Worm (Caenorhabditis elegans) whole organism, late embryonic: ENCODE measurements around the gene srd-27.
"Not testable (repeated sequence)": the region's sequence is repeated elsewhere in the genome, so short reads cannot be mapped to it uniquely, and the experiment has no call there.

Source experiments
- C08G9.2 ChIP-seq: sonication (generic microtip); optimal IDR thresholded peaks from 2 replicates; lab custom pipeline; 2016; ENCODE audit warnings: mild to moderate bottlenecking, missing genetic modification characterization, moderate library complexity, missing compliant biosample characterization
- F13H6.1 ChIP-seq: sonication (generic microtip); optimal IDR thresholded peaks from 2 replicates; lab custom pipeline; 2016; ENCODE audit warnings: missing genetic modification characterization, missing compliant biosample characterization
- K02D7.2 ChIP-seq: sonication (generic microtip); optimal IDR thresholded peaks from 2 replicates; lab custom pipeline; 2017; ENCODE audit warnings: mild to moderate bottlenecking, missing genetic modification characterization, missing compliant biosample characterization
- ceh-14 ChIP-seq: sonication (generic microtip); optimal IDR thresholded peaks from 2 replicates; lab custom pipeline; 2016; ENCODE audit warnings: missing genotype, missing genetic modification characterization, missing compliant biosample characterization
- ceh-19 ChIP-seq: fragments of 200-800 bp; sonication (Bioruptor generic); optimal IDR thresholded peaks from 2 replicates; lab custom pipeline; 2018; ENCODE audit warnings: mild to moderate bottlenecking, missing genetic modification characterization, missing compliant biosample characterization
- ceh-24 ChIP-seq: sonication (generic microtip); optimal IDR thresholded peaks from 2 replicates; lab custom pipeline; 2016; ENCODE audit warnings: mild to moderate bottlenecking, missing genetic modification characterization, missing compliant biosample characterization
- ceh-30 ChIP-seq: fragments of 150-350 bp; optimal IDR thresholded peaks from 2 replicates; lab custom pipeline; 2014; ENCODE audit warnings: missing biosample characterization, missing genetic modification characterization
- ceh-34 ChIP-seq: sonication (generic microtip); optimal IDR thresholded peaks from 2 replicates; lab custom pipeline; 2016; ENCODE audit warnings: mild to moderate bottlenecking, missing genetic modification characterization, missing compliant biosample characterization
- ceh-9 ChIP-seq: sonication (generic microtip); optimal IDR thresholded peaks from 2 replicates; lab custom pipeline; 2016; ENCODE audit warnings: mild to moderate bottlenecking, missing genetic modification characterization, inconsistent platforms, missing compliant biosample characterization
- che-1 ChIP-seq: sonication (generic microtip); optimal IDR thresholded peaks from 2 replicates; lab custom pipeline; 2016; ENCODE audit warnings: mild to moderate bottlenecking, missing genetic modification characterization, missing compliant biosample characterization
- elt-2 ChIP-seq: sonication (generic microtip); optimal IDR thresholded peaks from 2 replicates; lab custom pipeline; 2016; ENCODE audit warnings: missing genetic modification reagents, missing genetic modification characterization, missing compliant biosample characterization
- fax-1 ChIP-seq: sonication (generic microtip); optimal IDR thresholded peaks from 2 replicates; lab custom pipeline; 2016; ENCODE audit warnings: missing genotype, missing genetic modification characterization, missing compliant biosample characterization
- fkh-6 ChIP-seq: sonication (generic microtip); optimal IDR thresholded peaks from 2 replicates; lab custom pipeline; 2016; ENCODE audit warnings: missing genetic modification characterization, missing compliant biosample characterization
- hlh-13 ChIP-seq: fragments of 200-800 bp; sonication (Bioruptor generic); optimal IDR thresholded peaks from 2 replicates; lab custom pipeline; 2018; ENCODE audit warnings: mild to moderate bottlenecking, missing genetic modification characterization, missing compliant biosample characterization
- hlh-30 ChIP-seq: sonication (generic microtip); optimal IDR thresholded peaks from 2 replicates; lab custom pipeline; 2017; ENCODE audit warnings: antibody characterized with exemption, missing genetic modification characterization, missing compliant biosample characterization; ENCODE audit not compliant: insufficient read depth
- hlh-8 ChIP-seq: sonication (generic microtip); optimal IDR thresholded peaks from 2 replicates; lab custom pipeline; 2016; ENCODE audit warnings: missing genotype, missing genetic modification characterization, missing compliant biosample characterization
- mec-3 ChIP-seq: sonication (generic microtip); optimal IDR thresholded peaks from 2 replicates; lab custom pipeline; 2016; ENCODE audit warnings: borderline replicate concordance, missing genetic modification characterization, missing compliant biosample characterization
- nfya-1 ChIP-seq: sonication (generic microtip); optimal IDR thresholded peaks from 2 replicates; lab custom pipeline; 2017; ENCODE audit warnings: missing genetic modification characterization, mild to moderate bottlenecking, missing compliant biosample characterization, antibody characterized with exemption, moderate library complexity
- nhr-11 ChIP-seq: fragments of 150-350 bp; optimal IDR thresholded peaks from 2 replicates; lab custom pipeline; 2014; ENCODE audit warnings: missing biosample characterization, missing genetic modification characterization
- nhr-232 ChIP-seq: sonication (generic microtip); optimal IDR thresholded peaks from 2 replicates; lab custom pipeline; 2016; ENCODE audit warnings: missing genetic modification characterization, missing compliant biosample characterization
- npax-4 ChIP-seq: sonication (generic microtip); optimal IDR thresholded peaks from 2 replicates; lab custom pipeline; 2016; ENCODE audit warnings: missing genetic modification characterization, missing compliant biosample characterization
- odd-2 ChIP-seq: sonication (generic microtip); optimal IDR thresholded peaks from 2 replicates; lab custom pipeline; 2017; ENCODE audit warnings: antibody characterized with exemption, mild to moderate bottlenecking, missing genetic modification characterization, missing compliant biosample characterization
- pha-2 ChIP-seq: sonication (generic microtip); optimal IDR thresholded peaks from 2 replicates; lab custom pipeline; 2017; ENCODE audit warnings: mild to moderate bottlenecking, missing genetic modification characterization, missing compliant biosample characterization
- pha-4 ChIP-seq: fragments of 150-350 bp; optimal IDR thresholded peaks from 2 replicates; lab custom pipeline; 2018; ENCODE audit warnings: missing biosample characterization, missing genetic modification reagents, missing genetic modification characterization
- rnt-1 ChIP-seq: sonication (generic microtip); optimal IDR thresholded peaks from 2 replicates; lab custom pipeline; 2016; ENCODE audit warnings: missing genetic modification characterization, missing compliant biosample characterization
- sox-4 ChIP-seq: sonication (generic microtip); optimal IDR thresholded peaks from 2 replicates; lab custom pipeline; 2017; ENCODE audit warnings: mild to moderate bottlenecking, missing genetic modification characterization, inconsistent platforms, missing compliant biosample characterization
- syd-9 ChIP-seq: sonication (generic microtip); optimal IDR thresholded peaks from 2 replicates; lab custom pipeline; 2016; ENCODE audit warnings: mild to moderate bottlenecking, missing genetic modification characterization, moderate library complexity, missing compliant biosample characterization
- tbx-2 ChIP-seq: sonication (generic microtip); optimal IDR thresholded peaks from 2 replicates; lab custom pipeline; 2016; ENCODE audit warnings: missing genetic modification characterization, missing compliant biosample characterization
- unc-3 ChIP-seq, 2 experiments: fragments of 200-800 bp in 1 of 2; sonication (Bioruptor generic) in 1 of 2; sonication (generic microtip) in 1 of 2; conservative IDR thresholded peaks in 1 of 2; optimal IDR thresholded peaks in 1 of 2; 2 replicates each; pipeline versions ENCODE4 v1.3.6 to Lab custom; 2016 to 2022; ENCODE audit warnings: missing compliant biosample characterization in 2 of 2, missing genetic modification characterization in 2 of 2, missing genetic modification reagents in 1 of 2
- unc-42 ChIP-seq: sonication (generic microtip); optimal IDR thresholded peaks from 2 replicates; lab custom pipeline; 2016; ENCODE audit warnings: missing genotype, missing genetic modification characterization, missing compliant biosample characterization
- unc-55 ChIP-seq: sonication (generic microtip); optimal IDR thresholded peaks from 2 replicates; lab custom pipeline; 2017; ENCODE audit warnings: missing biosample characterization, missing genetic modification reagents, missing genetic modification characterization

srd-27 gene

DNA sequence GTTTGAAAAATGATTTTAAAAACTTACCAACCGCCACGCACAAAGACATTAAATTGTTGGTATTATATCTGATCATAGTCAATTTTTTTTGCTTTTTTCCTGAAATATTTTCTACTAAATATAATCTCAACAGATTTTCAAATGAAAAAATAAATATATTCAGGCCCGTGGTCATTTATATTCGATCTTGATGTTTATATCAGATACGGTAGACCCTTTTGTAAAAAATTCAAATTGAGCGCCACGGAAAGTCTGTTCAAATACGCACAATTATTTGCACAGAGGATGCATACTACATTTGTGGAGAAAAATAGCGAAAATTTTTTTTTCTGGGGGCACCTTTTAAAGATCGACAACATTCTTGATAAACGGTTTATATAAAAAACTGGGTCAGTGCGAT lies 10.8 kb upstream of the srd-27 start, which contains the start of gene T26E4.4:
Gene T26E4.4 (minus strand): TSS at position 101 of the 400 bp plus-strand sequence.
- TF ChIP-seq hlh-30 (tag; lab: Kevin White, UChicago): no peak
- TF ChIP-seq unc-3 (GFP tag; conservative IDR thresholded peaks at IDR 0.05; lab: Robert Waterston, UW): no peak
- no peak for TF ChIP-seq unc-3 (tag; optimal IDR thresholded peaks at IDR 0.05; lab: Kevin White, UChicago)
- no peak for TF ChIP-seq nhr-11
- TF ChIP-seq sox-4 (tag; lab: Kevin White, UChicago): no peak
- TF ChIP-seq odd-2 (tag; lab: Kevin White, UChicago): no peak

ce11 chrV:15793270-15793669 lies 9.9 kb upstream of the srd-27 start, which contains the start of gene T26E4.7:
Gene T26E4.7 (plus strand): TSS chrV:15793570.
- TF ChIP-seq C08G9.2 (no peak), nhr-232 (tag; lab: Kevin White, UChicago) (no peak)

DNA sequence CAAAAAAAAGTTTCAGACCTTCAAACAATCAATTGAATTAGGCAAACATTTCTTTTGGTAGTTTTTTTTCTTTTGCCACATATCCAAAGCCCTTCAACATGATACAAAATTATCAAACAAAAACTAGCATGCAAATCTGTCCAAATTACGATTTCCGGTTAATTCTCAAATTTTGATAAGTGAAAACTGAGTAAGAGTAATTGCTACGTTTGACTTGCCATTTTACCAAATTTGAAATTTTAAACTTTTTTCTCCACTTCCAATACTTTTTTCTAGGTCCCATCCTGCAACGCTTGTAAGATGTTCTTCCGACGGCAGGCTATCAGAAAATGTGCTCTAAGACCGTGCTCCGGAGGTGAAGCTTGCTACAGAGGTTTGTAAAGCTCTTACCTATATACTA lies 7.1 kb upstream of the srd-27 start, which contains the start of gene nhr-223:
Gene nhr-223 (plus strand): TSS at position 301 of the 400 bp plus-strand sequence.
- TF ChIP-seq syd-9 (no peak), unc-55 (GFP tag; lab: Kevin White, UChicago) (no peak), npax-4 (tag; lab: Kevin White, UChicago) (no peak), pha-4 (tag; lab: Kevin White, UChicago) (no peak), ceh-9 (no peak), fkh-6 (tag; lab: Kevin White, UChicago) (no peak), elt-2 (tag; lab: Kevin White, UChicago) (no peak), ceh-14 (tag; lab: Kevin White, UChicago) (no peak), hlh-8 (tag; lab: Kevin White, UChicago) (no peak), nfya-1 (tag; lab: Kevin White, UChicago) (no peak), che-1 (tag; lab: Kevin White, UChicago) (no peak), K02D7.2 (tag; lab: Kevin White, UChicago) (no peak), F13H6.1 (tag; lab: Kevin White, UChicago) (no peak), ceh-24 (tag; lab: Kevin White, UChicago) (no peak), ceh-34 (tag; lab: Kevin White, UChicago) (no peak)

- TF ChIP-seq ceh-14 (tag; lab: Kevin White, UChicago): no peak
- TF ChIP-seq ceh-30 (tag; lab: Kevin White, UChicago): no peak
- TF ChIP-seq mec-3 (tag; lab: Kevin White, UChicago): no peak
- TF ChIP-seq ceh-19 (GFP tag; lab: Kevin White, UChicago): no peak
- no peak for TF ChIP-seq unc-42
- TF ChIP-seq fax-1 (tag; lab: Kevin White, UChicago): no peak
- no peak for TF ChIP-seq rnt-1 (tag; lab: Kevin White, UChicago)
- TF ChIP-seq, all 69 proteins: peak for 0
Observed at ce11 chrV:15798108-15798507, 5.1 kb upstream of the srd-27 start, which contains the start of gene T26E4.10. Gene T26E4.10 (minus strand): TSS chrV:15798208.

ce11 chrV:15802623-15803022 lies 556 bp upstream of the srd-27 start, which contains the start of gene T26E4.9:
Gene T26E4.9 (minus strand): TSS chrV:15802723.
- TF ChIP-seq hlh-13 (GFP tag; lab: Kevin White, UChicago); tbx-2 (tag; lab: Kevin White, UChicago); ceh-34 (tag; lab: Kevin White, UChicago): not testable (repeated sequence)

DNA sequence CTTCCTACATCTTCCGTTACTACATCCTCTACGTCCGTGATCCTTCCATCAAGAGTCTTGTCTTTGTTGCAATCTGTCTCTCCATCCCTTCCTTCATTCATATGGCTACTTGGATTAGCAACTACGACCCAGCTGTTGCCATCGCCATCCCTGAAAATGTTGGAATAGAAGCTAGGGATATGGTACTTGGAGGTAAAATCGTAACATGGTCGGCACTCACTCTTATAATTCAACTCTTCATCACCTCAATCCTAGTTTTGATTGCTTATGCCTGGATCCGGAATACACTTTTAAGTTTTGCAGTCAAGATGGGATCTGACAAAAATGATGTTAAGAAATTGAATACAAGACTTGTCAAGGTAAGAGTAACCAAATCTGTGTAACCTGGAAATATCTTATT lies 569 bp downstream of the srd-27 start, which contains the start of gene T26E4.18:
Gene T26E4.18 (minus strand): TSS at position 101 of the 400 bp plus-strand sequence.
- not testable (repeated sequence) for TF ChIP-seq pha-2, K02D7.2, odd-2 (tag; lab: Kevin White, UChicago)
